Fruit fly (Drosophila melanogaster) S2 (cell line): ENCODE results near the gene CHMP2B.

ENCODE experiments used
- CG8478 ChIP-seq: fragments of >200 bp; optimal IDR thresholded peaks from 2 replicates; lab custom pipeline; 2018
- CTCF ChIP-seq, 2 experiments: fragments of >200 bp; optimal IDR thresholded peaks; 2 replicates each; lab custom pipeline; 2018

dm6 chr3L:5180179-5180578 lies 40.8 kb downstream of the CHMP2B start:
- no peak for TF ChIP-seq CG8478 (lab: Kevin White, UChicago)
- TF ChIP-seq CTCF (optimal IDR thresholded peaks at IDR 0.05; lab: Kevin White, UChicago) = no peak
